Fruit fly (Drosophila melanogaster): Measurements from ENCODE around the gene Hez.
A peak's percentile ranks its signal among the peaks of the same experiment; 100 is the strongest.

Gene Hez

DNA sequence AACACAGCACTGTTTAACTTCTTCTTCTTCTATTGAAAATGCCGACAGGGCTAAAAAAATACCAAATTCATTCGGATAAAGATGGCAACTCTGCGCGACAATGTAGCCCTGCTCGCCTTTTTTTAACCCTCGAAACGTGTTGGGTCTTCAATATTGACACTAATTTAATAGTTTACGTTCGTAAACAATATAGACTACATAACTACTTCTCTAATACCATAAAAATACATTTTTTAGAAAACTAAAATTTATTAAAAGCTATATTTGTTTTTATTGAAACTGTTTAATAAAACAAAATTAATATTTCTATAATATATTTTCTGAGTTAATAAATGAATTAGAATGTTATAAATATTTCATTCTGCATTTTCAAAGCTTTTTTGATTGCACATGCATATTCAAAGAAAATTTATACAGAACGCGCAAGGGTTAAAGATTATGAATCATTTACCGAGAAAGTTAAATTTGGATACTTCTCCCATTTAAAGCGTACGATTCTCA, 5.9 kb downstream of the Hez start, which contains the start of the genes Taf2 and CalpB:
Gene Taf2 (minus strand): TSS at position 54 of the 501 bp plus-strand sequence.
Gene CalpB (plus strand): TSS at position 133 of the 501 bp plus-strand sequence.
- TF ChIP-seq gl (tag; optimal IDR thresholded peaks at IDR 0.05) (peak; percentile 48), CG8159 (tag; optimal IDR thresholded peaks at IDR 0.05) (peak; percentile 97), rn (GFP tag; IDR thresholded peaks at IDR 0.05) (0 out of 2 replicates have a peak, but pooled peaks have one; percentile 43), Ets98B (GFP tag; IDR thresholded peaks at IDR 0.05) (peak; percentile 67), CG17806 (tag; optimal IDR thresholded peaks at IDR 0.05) (peak; percentile 88), CG4496 (GFP tag; IDR thresholded peaks at IDR 0.05) (peak; percentile 75), D1 (tag; optimal IDR thresholded peaks at IDR 0.05) (peak; percentile 93), CG9948 (tag; optimal IDR thresholded peaks at IDR 0.05) (peak; percentile 94), CG12605 (GFP tag; IDR thresholded peaks at IDR 0.05) (peak; percentile 44; the same call in 1 of the 2 replicates), CG14655 (GFP tag; optimal IDR thresholded peaks at IDR 0.05) (peak; percentile 90), Snoo (tag; optimal IDR thresholded peaks at IDR 0.05) (peak; percentile 84), CG8301 (tag; optimal IDR thresholded peaks at IDR 0.05) (peak; percentile 84), CG10348 (GFP tag; IDR thresholded peaks at IDR 0.05) (no peak), CG34367 (tag; optimal IDR thresholded peaks at IDR 0.05) (peak; percentile 66), EcR (GFP tag; optimal IDR thresholded peaks at IDR 0.05) (no peak), fd96Ca (GFP tag; IDR thresholded peaks at IDR 0.05) (peak; percentile 28; the same call in 1 of the 3 replicates), CG32121 (GFP tag; IDR thresholded peaks at IDR 0.05) (peak; percentile 80), Pif1A (GFP tag; optimal IDR thresholded peaks at IDR 0.05) (no peak), CG15710 (tag; optimal IDR thresholded peaks at IDR 0.05) (peak; percentile 92), Pif1B (GFP tag; optimal IDR thresholded peaks at IDR 0.05) (no peak), CG13204 (GFP tag; optimal IDR thresholded peaks at IDR 0.05) (no peak)

DNA sequence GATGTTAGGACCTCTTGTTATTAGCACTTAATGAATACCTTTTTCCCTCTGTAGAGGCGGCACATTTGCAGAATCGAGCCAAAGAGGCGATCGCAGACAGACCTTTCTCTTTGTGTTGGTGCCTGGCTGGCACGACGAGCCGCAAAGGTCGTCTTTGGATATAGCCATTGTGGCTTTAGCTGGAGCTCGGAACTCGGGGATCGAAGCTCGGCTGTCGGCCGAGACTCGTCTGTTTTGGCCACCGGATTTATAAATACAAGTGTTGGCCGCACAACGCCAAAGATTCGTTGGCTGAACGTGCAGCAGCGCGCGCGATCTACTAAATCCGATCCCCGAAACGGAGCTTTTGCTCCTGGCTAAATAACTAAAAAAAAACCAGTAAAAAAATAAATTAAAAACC, 15.9 kb downstream of the Hez start, which contains the start of gene CG34382:
Gene CG34382 (plus strand): TSS at position 301 of the 400 bp plus-strand sequence.
- no peak for TF ChIP-seq CG8159 (tag; optimal IDR thresholded peaks at IDR 0.05)
- 0 out of 3 replicates have a peak, but pooled peaks have one; percentile 41 for TF ChIP-seq CG4496 (GFP tag; IDR thresholded peaks at IDR 0.05)

DNA sequence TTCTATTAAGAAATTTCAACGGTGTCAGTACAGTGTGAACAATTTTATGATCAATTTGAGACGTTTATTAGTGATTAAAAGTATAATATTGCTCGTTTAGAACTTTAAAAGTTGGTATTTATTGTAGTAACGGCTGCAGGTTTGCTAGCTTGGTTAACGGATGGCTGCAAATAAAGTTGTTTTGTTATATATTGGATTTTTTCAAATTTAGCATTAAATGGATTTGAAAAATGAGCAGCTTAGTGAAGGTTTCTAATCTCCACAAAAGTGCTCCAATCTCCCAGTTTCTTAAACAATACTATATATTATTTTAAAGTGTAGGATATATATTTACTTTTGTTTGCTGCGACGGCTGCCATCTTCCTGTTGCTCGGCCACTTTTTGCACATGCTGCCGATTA, 22.5 kb downstream of the Hez start:
- 0 out of 3 replicates have a peak, but pooled peaks have one; percentile 56 for TF ChIP-seq CG4496 (GFP tag; IDR thresholded peaks at IDR 0.05)
- TF ChIP-seq fd96Ca (GFP tag; IDR thresholded peaks at IDR 0.05), result peak; percentile 38; the same call in 2 of the 3 replicates
- no peak for TF ChIP-seq rn (GFP tag; IDR thresholded peaks at IDR 0.05)
- no peak for TF ChIP-seq CG10348 (GFP tag; IDR thresholded peaks at IDR 0.05)
- TF ChIP-seq D1 (tag; optimal IDR thresholded peaks at IDR 0.05), result no peak
- TF ChIP-seq CG9948 (tag; optimal IDR thresholded peaks at IDR 0.05), result peak; percentile 36
- TF ChIP-seq CG8301 (tag; optimal IDR thresholded peaks at IDR 0.05), result peak; percentile 62
- TF ChIP-seq Ets98B (GFP tag; IDR thresholded peaks at IDR 0.05), result peak; percentile 13; the same call in 1 of the 2 replicates
- no peak for TF ChIP-seq CG17806 (tag; optimal IDR thresholded peaks at IDR 0.05)
- no peak; the same call in 1 of the 2 replicates for TF ChIP-seq CG12605 (GFP tag; IDR thresholded peaks at IDR 0.05)
- no peak for TF ChIP-seq EcR (GFP tag; optimal IDR thresholded peaks at IDR 0.05)
- 0 out of 2 replicates have a peak, but pooled peaks have one; percentile 18 for TF ChIP-seq CG32121 (GFP tag; IDR thresholded peaks at IDR 0.05)
- TF ChIP-seq Pif1B (GFP tag; optimal IDR thresholded peaks at IDR 0.05), result peak; percentile 39
- TF ChIP-seq CG13204 (GFP tag; optimal IDR thresholded peaks at IDR 0.05), result no peak
- TF ChIP-seq CG15710 (tag; optimal IDR thresholded peaks at IDR 0.05), result peak; percentile 3
- no peak for TF ChIP-seq CG14655 (GFP tag; optimal IDR thresholded peaks at IDR 0.05)
- TF ChIP-seq gl (tag; optimal IDR thresholded peaks at IDR 0.05), result no peak
- no peak for TF ChIP-seq CG34367 (tag; optimal IDR thresholded peaks at IDR 0.05)
- peak; percentile 46 for TF ChIP-seq CG8159 (tag; optimal IDR thresholded peaks at IDR 0.05)
- TF ChIP-seq Snoo (tag; optimal IDR thresholded peaks at IDR 0.05), result peak; percentile 2
- TF ChIP-seq Pif1A (GFP tag; optimal IDR thresholded peaks at IDR 0.05), result no peak

dm6 chr3L:9865053-9865442, 29.5 kb downstream of the Hez start:
- TF ChIP-seq D1 (tag; optimal IDR thresholded peaks at IDR 0.05), result no peak
- no peak for TF ChIP-seq CG15710 (tag; optimal IDR thresholded peaks at IDR 0.05)
- no peak for TF ChIP-seq CG17806 (tag; optimal IDR thresholded peaks at IDR 0.05)
- no peak for TF ChIP-seq EcR (GFP tag; optimal IDR thresholded peaks at IDR 0.05)
- TF ChIP-seq CG32121 (GFP tag; IDR thresholded peaks at IDR 0.05), result no peak
- no peak for TF ChIP-seq fd96Ca (GFP tag; IDR thresholded peaks at IDR 0.05)
- no peak for TF ChIP-seq CG8301 (tag; optimal IDR thresholded peaks at IDR 0.05)
- TF ChIP-seq Pif1A (GFP tag; optimal IDR thresholded peaks at IDR 0.05), result no peak
- TF ChIP-seq CG8159 (tag; optimal IDR thresholded peaks at IDR 0.05), result no peak
- no peak for TF ChIP-seq Ets98B (GFP tag; IDR thresholded peaks at IDR 0.05)
- TF ChIP-seq CG9948 (tag; optimal IDR thresholded peaks at IDR 0.05), result no peak
- no peak for TF ChIP-seq CG34367 (tag; optimal IDR thresholded peaks at IDR 0.05)
- TF ChIP-seq Pif1B (GFP tag; optimal IDR thresholded peaks at IDR 0.05), result no peak
- TF ChIP-seq gl (tag; optimal IDR thresholded peaks at IDR 0.05), result no peak
- TF ChIP-seq Snoo (tag; optimal IDR thresholded peaks at IDR 0.05), result no peak
- TF ChIP-seq rn (GFP tag; IDR thresholded peaks at IDR 0.05), result no peak
- TF ChIP-seq CG13204 (GFP tag; optimal IDR thresholded peaks at IDR 0.05), result no peak
- no peak for TF ChIP-seq CG4496 (GFP tag; IDR thresholded peaks at IDR 0.05)

- no peak for TF ChIP-seq Pif1B (GFP tag; optimal IDR thresholded peaks at IDR 0.05)
- TF ChIP-seq CG17806 (tag; optimal IDR thresholded peaks at IDR 0.05), result no peak
- no peak for TF ChIP-seq CG13204 (GFP tag; optimal IDR thresholded peaks at IDR 0.05)
- TF ChIP-seq CG15710 (tag; optimal IDR thresholded peaks at IDR 0.05), result no peak
- TF ChIP-seq CG9948 (tag; optimal IDR thresholded peaks at IDR 0.05), result no peak
- TF ChIP-seq CG10348 (GFP tag; IDR thresholded peaks at IDR 0.05), result no peak
- no peak for TF ChIP-seq CG32121 (GFP tag; IDR thresholded peaks at IDR 0.05)
- no peak for TF ChIP-seq fd96Ca (GFP tag; IDR thresholded peaks at IDR 0.05)
- no peak for TF ChIP-seq Pif1A (GFP tag; optimal IDR thresholded peaks at IDR 0.05)
These were observed 30.1 kb downstream of the Hez start, which contains the start of the genes iPLA2-VIA and Ciz1 for dm6 chr3L:9864275-9865052. Gene iPLA2-VIA (minus strand): TSS chr3L:9864349. Gene Ciz1 (plus strand): TSS chr3L:9864639.

All from whole organism, pupa.